Worm (Caenorhabditis elegans): Measurements from ENCODE around the gene C04G6.2.

DNA sequence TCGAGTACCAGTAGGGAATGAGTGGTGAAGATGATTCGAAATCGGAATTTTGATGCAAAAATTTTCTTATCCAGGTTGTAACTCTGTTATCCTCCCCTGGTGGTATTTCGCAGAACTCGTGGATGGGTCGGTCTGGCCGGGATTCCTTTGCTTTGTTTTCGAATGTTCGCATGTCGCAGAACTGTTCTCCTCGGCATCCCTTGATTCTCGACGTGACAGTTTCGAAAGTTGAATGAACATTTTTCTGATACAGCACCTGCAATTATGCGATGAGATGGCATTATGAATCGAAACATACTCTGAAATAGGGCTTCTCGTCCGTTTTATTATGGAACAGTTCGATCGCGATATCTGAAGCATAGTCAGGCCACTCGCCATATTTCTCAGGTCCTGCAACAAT is 36.8 kb upstream of the C04G6.2 start:
- TF ChIP-seq dpff-1 (tag; optimal IDR thresholded peaks at IDR 0.05) = no peak
- TF ChIP-seq rec-8 (tag; optimal IDR thresholded peaks at IDR 0.05) = no peak
- TF ChIP-seq bed-1 (GFP tag; IDR thresholded peaks at IDR 0.05) = no peak
- TF ChIP-seq ceh-91 (GFP tag; IDR thresholded peaks at IDR 0.05) = no peak
- no peak for TF ChIP-seq zim-3 (tag; optimal IDR thresholded peaks at IDR 0.05)
- no peak for TF ChIP-seq ztf-26 (tag; optimal IDR thresholded peaks at IDR 0.05)
- TF ChIP-seq snpc-4 (GFP tag; optimal IDR thresholded peaks at IDR 0.05) = no peak
- TF ChIP-seq snpc-4 (tag; optimal IDR thresholded peaks at IDR 0.05) = peak in 1 of 4 experiments; percentile 73
- TF ChIP-seq nfyb-1 (GFP tag; IDR thresholded peaks at IDR 0.05) = no peak
- no peak for TF ChIP-seq unc-62 (GFP tag; optimal IDR thresholded peaks at IDR 0.05)
- peak; percentile 26 for TF ChIP-seq him-1 (tag; optimal IDR thresholded peaks at IDR 0.05)
- TF ChIP-seq hlh-12 (tag; optimal IDR thresholded peaks at IDR 0.05) = no peak
- TF ChIP-seq snpc-3.4 (tag; optimal IDR thresholded peaks at IDR 0.05) = no peak
- TF ChIP-seq ets-4 (GFP tag; optimal IDR thresholded peaks at IDR 0.05) = no peak
- TF ChIP-seq lsy-27 (tag; optimal IDR thresholded peaks at IDR 0.05; ENCODE audit: borderline replicate concordance, insufficient read depth) = no peak

All from whole organism, young adult.